ENCODE assay signal across 1 fruit fly cellular context in genomic region chr2L:1704746-1705145, dm6.
TF ChIP-seq lines count a peak whose summit lies in the region.

Gene cpb (plus strand): TSS chr2L:1704902.

TF ChIP-seq in whole organism, embryonic, 481 proteins besides CTCF, POLR2A, EP300 and RAD21 (continued from another document and continues in another):
- TF ChIP-seq Atf-2 (GFP tag; optimal IDR thresholded peaks at IDR 0.05; lab: Kevin White, UChicago) (no peak), inv (GFP tag; IDR thresholded peaks at IDR 0.05; lab: Robert Waterston, UW; ENCODE audit: partially characterized antibody) (peak; percentile 85), phol (tag; optimal IDR thresholded peaks at IDR 0.05; lab: Kevin White, UChicago) (peak; percentile 5), gcm2 (GFP tag; optimal IDR thresholded peaks at IDR 0.05; lab: Kevin White, UChicago) (no peak), zen2 (GFP tag; IDR thresholded peaks at IDR 0.05; lab: Robert Waterston, UW; ENCODE audit: partially characterized antibody) (peak; percentile 88; the same call in 2 of the 3 replicates), bcd (GFP tag; optimal IDR thresholded peaks at IDR 0.05; lab: Kevin White, UChicago) (no peak), wek (GFP tag; optimal IDR thresholded peaks at IDR 0.05; lab: Kevin White, UChicago) (no peak), B-H1 (GFP tag; IDR thresholded peaks at IDR 0.05; lab: Robert Waterston, UW) (no peak), Myb (GFP tag; optimal IDR thresholded peaks at IDR 0.05; lab: Kevin White, UChicago) (peak; percentile 88), CG33213 (GFP tag; optimal IDR thresholded peaks at IDR 0.05; lab: Kevin White, UChicago) (no peak), CG9797 (GFP tag; optimal IDR thresholded peaks at IDR 0.05; lab: Kevin White, UChicago) (peak; percentile 1), CG6254 (GFP tag; optimal IDR thresholded peaks at IDR 0.05; lab: Kevin White, UChicago) (no peak), lab (GFP tag; optimal IDR thresholded peaks at IDR 0.05; lab: Kevin White, UChicago) (no peak), zen (tag; optimal IDR thresholded peaks at IDR 0.05; lab: Kevin White, UChicago) (no peak), repo (GFP tag; optimal IDR thresholded peaks at IDR 0.05; lab: Kevin White, UChicago) (no peak), dmrt99B (tag; optimal IDR thresholded peaks at IDR 0.05; lab: Kevin White, UChicago) (no peak), CG9215 (GFP tag; IDR thresholded peaks at IDR 0.05; lab: Robert Waterston, UW) (no peak), Hey (tag; optimal IDR thresholded peaks at IDR 0.05; lab: Kevin White, UChicago) (no peak), Dll (GFP tag; IDR thresholded peaks at IDR 0.05; lab: Robert Waterston, UW; ENCODE audit: partially characterized antibody) (peak; percentile 88), CG34224 (GFP tag; IDR thresholded peaks at IDR 0.05; lab: Robert Waterston, UW; ENCODE audit: partially characterized antibody) (peak; percentile 96), Rx (GFP tag; IDR thresholded peaks at IDR 0.05; lab: Robert Waterston, UW) (no peak), CG1792 (GFP tag; optimal IDR thresholded peaks at IDR 0.05; lab: Kevin White, UChicago) (no peak), salm (tag; optimal IDR thresholded peaks at IDR 0.05; lab: Kevin White, UChicago) (no peak), Aef1 (GFP tag; IDR thresholded peaks at IDR 0.05; lab: Robert Waterston, UW) (no peak), CG11093 (GFP tag; IDR thresholded peaks at IDR 0.05; lab: Robert Waterston, UW) (no peak), CG2120 (GFP tag; optimal IDR thresholded peaks at IDR 0.05; lab: Kevin White, UChicago) (no peak), CG3065 (GFP tag; optimal IDR thresholded peaks at IDR 0.05; lab: Kevin White, UChicago) (no peak), CG14050 (GFP tag; IDR thresholded peaks at IDR 0.05; lab: Robert Waterston, UW) (no peak), ato (GFP tag; IDR thresholded peaks at IDR 0.05; lab: Robert Waterston, UW; ENCODE audit: partially characterized antibody) (peak; percentile 95), CG11247 (GFP tag; IDR thresholded peaks at IDR 0.05; lab: Robert Waterston, UW) (no peak), jumu (GFP tag; optimal IDR thresholded peaks at IDR 0.05; lab: Kevin White, UChicago) (no peak), Asciz (GFP tag; optimal IDR thresholded peaks at IDR 0.05; lab: Kevin White, UChicago) (no peak), so (GFP tag; IDR thresholded peaks at IDR 0.05; lab: Robert Waterston, UW) (no peak), peb (GFP tag; IDR thresholded peaks at IDR 0.05; lab: Robert Waterston, UW) (no peak), Abd-B (GFP tag; optimal IDR thresholded peaks at IDR 0.05; lab: Kevin White, UChicago) (no peak), otp (GFP tag; IDR thresholded peaks at IDR 0.05; lab: Robert Waterston, UW) (no peak), trem (tag; optimal IDR thresholded peaks at IDR 0.05; lab: Kevin White, UChicago) (peak; percentile 26), hb (GFP tag; IDR thresholded peaks at IDR 0.05; lab: Robert Waterston, UW; ENCODE audit: partially characterized antibody) (peak; percentile 89), Bgb (GFP tag; IDR thresholded peaks at IDR 0.05; lab: Robert Waterston, UW; ENCODE audit: partially characterized antibody) (peak; percentile 93), CG14710 (tag; optimal IDR thresholded peaks at IDR 0.05; lab: Kevin White, UChicago) (peak; percentile 22), Scr (GFP tag; IDR thresholded peaks at IDR 0.05; lab: Robert Waterston, UW; ENCODE audit: partially characterized antibody) (peak; percentile 88), pb (GFP tag; optimal IDR thresholded peaks at IDR 0.05; lab: Kevin White, UChicago) (no peak), ken (GFP tag; IDR thresholded peaks at IDR 0.05; lab: Robert Waterston, UW) (no peak), CG13424 (tag; optimal IDR thresholded peaks at IDR 0.05; lab: Kevin White, UChicago) (no peak), dysf (GFP tag; IDR thresholded peaks at IDR 0.05; lab: Robert Waterston, UW) (no peak), tin (GFP tag; optimal IDR thresholded peaks at IDR 0.05; lab: Kevin White, UChicago) (no peak), bowl (GFP tag; IDR thresholded peaks at IDR 0.05; lab: Robert Waterston, UW) (no peak), bbx (GFP tag; IDR thresholded peaks at IDR 0.05; lab: Robert Waterston, UW; ENCODE audit: partially characterized antibody) (peak; percentile 92), CG12744 (GFP tag; optimal IDR thresholded peaks at IDR 0.05; lab: Kevin White, UChicago) (no peak), Taf1 (GFP tag; IDR thresholded peaks at IDR 0.05; lab: Robert Waterston, UW) (no peak), Gsc (GFP tag; IDR thresholded peaks at IDR 0.05; lab: Robert Waterston, UW) (no peak), CG10321 (GFP tag; IDR thresholded peaks at IDR 0.05; lab: Robert Waterston, UW) (no peak), Opbp (GFP tag; IDR thresholded peaks at IDR 0.05; lab: Robert Waterston, UW; ENCODE audit: partially characterized antibody) (peak; percentile 93), ac (GFP tag; optimal IDR thresholded peaks at IDR 0.05; lab: Kevin White, UChicago) (no peak), Trl (optimal IDR thresholded peaks at IDR 0.05; lab: Kevin White, UChicago) (no peak), Trl (GFP tag; optimal IDR thresholded peaks at IDR 0.05; lab: Kevin White, UChicago) (no peak), NC2α (GFP tag; optimal IDR thresholded peaks at IDR 0.05; lab: Kevin White, UChicago) (no peak), Med (GFP tag; lab: Kevin White, UChicago) (no peak), CG42726 (GFP tag; IDR thresholded peaks at IDR 0.05; lab: Robert Waterston, UW; ENCODE audit: partially characterized antibody) (peak; percentile 88), CG11085 (GFP tag; IDR thresholded peaks at IDR 0.05; lab: Robert Waterston, UW) (no peak), da (GFP tag; optimal IDR thresholded peaks at IDR 0.05; lab: Kevin White, UChicago) (no peak), Ets97D (GFP tag; optimal IDR thresholded peaks at IDR 0.05; lab: Kevin White, UChicago) (peak; percentile 6), CG15479 (GFP tag; optimal IDR thresholded peaks at IDR 0.05; lab: Kevin White, UChicago) (no peak), BEAF-32 (GFP tag; optimal IDR thresholded peaks at IDR 0.05; lab: Kevin White, UChicago) (peak; percentile 82), CG30020 (tag; optimal IDR thresholded peaks at IDR 0.05; lab: Kevin White, UChicago) (no peak), CG6813 (GFP tag; optimal IDR thresholded peaks at IDR 0.05; lab: Kevin White, UChicago) (no peak), nau (GFP tag; optimal IDR thresholded peaks at IDR 0.05; lab: Kevin White, UChicago) (no peak), unc-4 (GFP tag; IDR thresholded peaks at IDR 0.05; lab: Robert Waterston, UW; ENCODE audit: partially characterized antibody) (peak; percentile 95), CG18619 (GFP tag; optimal IDR thresholded peaks at IDR 0.05; lab: Kevin White, UChicago) (no peak), sug (tag; optimal IDR thresholded peaks at IDR 0.05; lab: Kevin White, UChicago) (peak; percentile 5), Dp (GFP tag; optimal IDR thresholded peaks at IDR 0.05; lab: Kevin White, UChicago) (peak; percentile 86), Pdp1 (GFP tag; optimal IDR thresholded peaks at IDR 0.05; lab: Kevin White, UChicago) (peak in 1 of 2 experiments; percentile 15), crc (GFP tag; optimal IDR thresholded peaks at IDR 0.05; lab: Kevin White, UChicago) (no peak), sr (GFP tag; IDR thresholded peaks at IDR 0.05; lab: Robert Waterston, UW) (no peak), CG3163 (GFP tag; optimal IDR thresholded peaks at IDR 0.05; lab: Kevin White, UChicago) (no peak), Sox100B (GFP tag; optimal IDR thresholded peaks at IDR 0.05; lab: Kevin White, UChicago) (no peak), Sry-β (GFP tag; optimal IDR thresholded peaks at IDR 0.05; lab: Kevin White, UChicago) (no peak), ara (GFP tag; IDR thresholded peaks at IDR 0.05; lab: Robert Waterston, UW) (no peak), sd (tag; optimal IDR thresholded peaks at IDR 0.05; lab: Kevin White, UChicago) (no peak), Sox102F (GFP tag; optimal IDR thresholded peaks at IDR 0.05; lab: Kevin White, UChicago) (no peak), schlank (tag; optimal IDR thresholded peaks at IDR 0.05; lab: Kevin White, UChicago) (no peak), CG4854 (GFP tag; optimal IDR thresholded peaks at IDR 0.05; lab: Kevin White, UChicago) (no peak), sisA (GFP tag; IDR thresholded peaks at IDR 0.05; lab: Robert Waterston, UW) (no peak), crp (GFP tag; optimal IDR thresholded peaks at IDR 0.05; lab: Kevin White, UChicago) (no peak), Doc3 (GFP tag; IDR thresholded peaks at IDR 0.05; lab: Robert Waterston, UW; ENCODE audit: partially characterized antibody) (peak; percentile 83), stwl (tag; optimal IDR thresholded peaks at IDR 0.05; lab: Kevin White, UChicago) (peak; percentile 61), CG16779 (GFP tag; IDR thresholded peaks at IDR 0.05; lab: Robert Waterston, UW) (no peak), CG8359 (GFP tag; optimal IDR thresholded peaks at IDR 0.05; lab: Kevin White, UChicago; ENCODE audit: borderline replicate concordance) (no peak), pum (GFP tag; optimal IDR thresholded peaks at IDR 0.05; lab: Kevin White, UChicago) (no peak), cg (GFP tag; optimal IDR thresholded peaks at IDR 0.05; lab: Kevin White, UChicago) (no peak), Vsx1 (GFP tag; optimal IDR thresholded peaks at IDR 0.05; lab: Kevin White, UChicago) (no peak), CG8924 (tag; optimal IDR thresholded peaks at IDR 0.05; lab: Kevin White, UChicago) (no peak), CG14860 (GFP tag; IDR thresholded peaks at IDR 0.05; lab: Robert Waterston, UW; ENCODE audit: partially characterized antibody) (peak; percentile 86), fd3F (GFP tag; optimal IDR thresholded peaks at IDR 0.05; lab: Kevin White, UChicago) (no peak), tio (GFP tag; optimal IDR thresholded peaks at IDR 0.05; lab: Kevin White, UChicago) (no peak), CG15514 (GFP tag; optimal IDR thresholded peaks at IDR 0.05; lab: Kevin White, UChicago) (peak; percentile 47), bab2 (GFP tag; optimal IDR thresholded peaks at IDR 0.05; lab: Kevin White, UChicago) (no peak), mam (GFP tag; optimal IDR thresholded peaks at IDR 0.05; lab: Kevin White, UChicago) (no peak), trh (GFP tag; optimal IDR thresholded peaks at IDR 0.05; lab: Kevin White, UChicago) (no peak), YL-1 (GFP tag; optimal IDR thresholded peaks at IDR 0.05; lab: Kevin White, UChicago) (peak; percentile 56), jing (GFP tag; optimal IDR thresholded peaks at IDR 0.05; lab: Kevin White, UChicago) (no peak), Hr51 (GFP tag; optimal IDR thresholded peaks at IDR 0.05; lab: Kevin White, UChicago) (no peak), Dip2 (GFP tag; IDR thresholded peaks at IDR 0.05; lab: Robert Waterston, UW) (no peak), CG11504 (tag; optimal IDR thresholded peaks at IDR 0.05; lab: Kevin White, UChicago) (no peak), CG10462 (GFP tag; optimal IDR thresholded peaks at IDR 0.05; lab: Kevin White, UChicago) (no peak), nom (GFP tag; optimal IDR thresholded peaks at IDR 0.05; lab: Kevin White, UChicago) (no peak), CG1603 (tag; optimal IDR thresholded peaks at IDR 0.05; lab: Kevin White, UChicago) (peak; percentile 21), eve (GFP tag; optimal IDR thresholded peaks at IDR 0.05; lab: Kevin White, UChicago) (no peak), sna (GFP tag; IDR thresholded peaks at IDR 0.05; lab: Robert Waterston, UW; ENCODE audit: partially characterized antibody) (peak; percentile 68; the same call in 1 of the 2 replicates), Nf-YA (GFP tag; IDR thresholded peaks at IDR 0.05; lab: Robert Waterston, UW) (no peak), CG4617 (GFP tag; optimal IDR thresholded peaks at IDR 0.05; lab: Kevin White, UChicago; ENCODE audit: borderline replicate concordance) (peak; percentile 75), Six4 (GFP tag; optimal IDR thresholded peaks at IDR 0.05; lab: Kevin White, UChicago) (no peak), CG17802 (tag; optimal IDR thresholded peaks at IDR 0.05; lab: Kevin White, UChicago) (no peak), Side (GFP tag; optimal IDR thresholded peaks at IDR 0.05; lab: Kevin White, UChicago) (no peak), Antp (GFP tag; optimal IDR thresholded peaks at IDR 0.05; lab: Kevin White, UChicago) (no peak), chinmo (GFP tag; IDR thresholded peaks at IDR 0.05; lab: Robert Waterston, UW; ENCODE audit: partially characterized antibody) (peak; percentile 96; the same call in 3 of the 4 replicates), CG17186 (GFP tag; optimal IDR thresholded peaks at IDR 0.05; lab: Kevin White, UChicago) (no peak), en (GFP tag; optimal IDR thresholded peaks at IDR 0.05; lab: Kevin White, UChicago) (no peak), Lpt (GFP tag; optimal IDR thresholded peaks at IDR 0.05; lab: Kevin White, UChicago) (no peak), pzg (GFP tag; optimal IDR thresholded peaks at IDR 0.05; lab: Kevin White, UChicago) (peak; percentile 62), sima (GFP tag; optimal IDR thresholded peaks at IDR 0.05; lab: Kevin White, UChicago) (no peak), HLH4C (GFP tag; IDR thresholded peaks at IDR 0.05; lab: Robert Waterston, UW; ENCODE audit: partially characterized antibody) (peak; percentile 93), lbe (GFP tag; optimal IDR thresholded peaks at IDR 0.05; lab: Kevin White, UChicago) (no peak), Dref (GFP tag; IDR thresholded peaks at IDR 0.05; lab: Robert Waterston, UW) (peak; percentile 95), CG10565 (GFP tag; optimal IDR thresholded peaks at IDR 0.05; lab: Kevin White, UChicago) (no peak), NK7.1 (GFP tag; optimal IDR thresholded peaks at IDR 0.05; lab: Kevin White, UChicago) (no peak), kay (GFP tag; optimal IDR thresholded peaks at IDR 0.05; lab: Kevin White, UChicago) (peak; percentile 73), ham (GFP tag; IDR thresholded peaks at IDR 0.05; lab: Robert Waterston, UW) (no peak), CG2712 (tag; optimal IDR thresholded peaks at IDR 0.05; lab: Kevin White, UChicago) (peak; percentile 34), Fer1 (GFP tag; optimal IDR thresholded peaks at IDR 0.05; lab: Kevin White, UChicago) (no peak), caup (GFP tag; optimal IDR thresholded peaks at IDR 0.05; lab: Kevin White, UChicago; ENCODE audit: severe bottlenecking) (no peak), TFAM (GFP tag; optimal IDR thresholded peaks at IDR 0.05; lab: Kevin White, UChicago) (no peak), vfl (GFP tag; optimal IDR thresholded peaks at IDR 0.05; lab: Kevin White, UChicago) (no peak), CG13287 (GFP tag; IDR thresholded peaks at IDR 0.05; lab: Robert Waterston, UW; ENCODE audit: partially characterized antibody) (peak; percentile 92), CG10274 (GFP tag; optimal IDR thresholded peaks at IDR 0.05; lab: Kevin White, UChicago) (no peak)
